Fruit fly (Drosophila melanogaster) whole organism, prepupa: ENCODE results near the gene ouib.

ENCODE experiments used
- CG6163 ChIP-seq: fragments of 200-800 bp; sonication (Bioruptor generic); IDR thresholded peaks from 3 replicates; pipeline ENCODE4 v1.3.6; 2022; ENCODE audit warnings: missing biosample characterization, missing genetic modification characterization
- Hr38 ChIP-seq: sonication (Bioruptor generic); optimal IDR thresholded peaks from 2 replicates; lab custom pipeline; 2016; ENCODE audit warnings: missing biosample characterization, missing genetic modification characterization
- Met ChIP-seq: fragments of 200-800 bp; sonication (Bioruptor generic); optimal IDR thresholded peaks from 3 replicates; lab custom pipeline; 2016; ENCODE audit warnings: missing biosample characterization, missing genetic modification characterization

DNA sequence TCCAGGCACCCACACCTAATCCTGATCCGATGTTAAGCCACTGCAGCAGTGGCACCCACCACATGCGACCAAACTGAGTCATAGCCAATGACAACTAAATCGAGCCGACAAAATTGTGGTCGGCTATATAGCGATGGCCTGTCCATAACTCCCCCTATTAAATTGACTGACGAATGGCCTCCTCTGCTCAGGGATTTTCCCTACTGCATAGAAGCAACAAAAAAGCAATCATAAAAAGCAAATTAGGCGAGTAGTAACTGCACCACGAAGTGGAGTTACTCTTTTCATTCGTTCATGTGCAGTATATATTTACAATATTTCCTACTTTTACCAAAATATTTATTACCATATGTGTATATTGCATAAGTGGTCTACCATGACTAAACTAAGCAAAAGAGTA is 47.3 kb downstream of the ouib start, which contains the start of gene CG13318:
- no peak for TF ChIP-seq CG6163 (GFP tag; lab: Robert Waterston, UW)
- TF ChIP-seq Met, result no peak
- no peak for TF ChIP-seq Hr38 (GFP tag; lab: Kevin White, UChicago)
